Worm (Caenorhabditis elegans): ENCODE data around the gene ZC204.13.

- TF ChIP-seq ets-4 (GFP tag; optimal IDR thresholded peaks at IDR 0.05) (no peak), ama-1 (optimal IDR thresholded peaks at IDR 0.05) (no peak), ama-1 (GFP tag; optimal IDR thresholded peaks at IDR 0.05) (no peak), hsf-1 (GFP tag; IDR thresholded peaks at IDR 0.05) (no peak), ceh-79 (tag; optimal IDR thresholded peaks at IDR 0.05) (no peak)
Measured at ce11 chrII:1625666-1626065, 35.1 kb downstream of the ZC204.13 start, which contains the start of gene C08E3.14.
